Worm (Caenorhabditis elegans): ENCODE results near the gene gmap-1.

gmap-1 gene

ce11 chrX:12946533-12946932 lies 11.8 kb upstream of the gmap-1 start, which contains the start of gene C05E7.3:
TSS of gene C05E7.3 (minus strand) at chrX:12946633.
- no peak for TF ChIP-seq unc-62 (GFP tag; optimal IDR thresholded peaks at IDR 0.05)
- no peak for TF ChIP-seq ceh-39 (tag; optimal IDR thresholded peaks at IDR 0.05)
- TF ChIP-seq drap-1 (GFP tag; optimal IDR thresholded peaks at IDR 0.05) = no peak
- no peak for TF ChIP-seq nhr-237 (tag; optimal IDR thresholded peaks at IDR 0.05)
- no peak for TF ChIP-seq unc-120 (tag; optimal IDR thresholded peaks at IDR 0.05; ENCODE audit: poor library complexity, severe bottlenecking)
- no peak for TF ChIP-seq zip-8 (tag; optimal IDR thresholded peaks at IDR 0.05)
- TF ChIP-seq elt-3 (tag; optimal IDR thresholded peaks at IDR 0.05) = no peak
- no peak for TF ChIP-seq nhr-76 (tag; optimal IDR thresholded peaks at IDR 0.05)
- TF ChIP-seq sem-2 (GFP tag; optimal IDR thresholded peaks at IDR 0.05) = no peak
- TF ChIP-seq ham-2 (GFP tag; optimal IDR thresholded peaks at IDR 0.05) = no peak
- TF ChIP-seq snpc-4 (tag; optimal IDR thresholded peaks at IDR 0.05) = no peak
- no peak for TF ChIP-seq flh-1 (GFP tag; optimal IDR thresholded peaks at IDR 0.05)

ce11 chrX:12944661-12945060 lies 9.9 kb upstream of the gmap-1 start:
- no peak for TF ChIP-seq sptf-1 (tag; optimal IDR thresholded peaks at IDR 0.05)
- TF ChIP-seq ceh-83 (GFP tag; optimal IDR thresholded peaks at IDR 0.05) = no peak
- TF ChIP-seq lsy-2 (tag; optimal IDR thresholded peaks at IDR 0.05) = no peak
- TF ChIP-seq snpc-4 (tag; optimal IDR thresholded peaks at IDR 0.05) = no peak
- TF ChIP-seq pha-4 (tag; optimal IDR thresholded peaks at IDR 0.05) = no peak
- TF ChIP-seq tbx-8 (GFP tag; optimal IDR thresholded peaks at IDR 0.05) = no peak
- no peak for TF ChIP-seq ces-1 (GFP tag; optimal IDR thresholded peaks at IDR 0.05)
- no peak for TF ChIP-seq lin-13 (tag; optimal IDR thresholded peaks at IDR 0.05)
- TF ChIP-seq elt-3 (tag; optimal IDR thresholded peaks at IDR 0.05) = no peak
- no peak for TF ChIP-seq blmp-1 (tag; optimal IDR thresholded peaks at IDR 0.05)
- TF ChIP-seq hlh-1 (tag; optimal IDR thresholded peaks at IDR 0.05) = no peak
- no peak for TF ChIP-seq drap-1 (GFP tag; optimal IDR thresholded peaks at IDR 0.05)
- TF ChIP-seq M03D4.4 (tag; optimal IDR thresholded peaks at IDR 0.05) = no peak
- no peak for TF ChIP-seq nhr-12 (tag; optimal IDR thresholded peaks at IDR 0.05)
- no peak for TF ChIP-seq mep-1 (tag; optimal IDR thresholded peaks at IDR 0.05)
- no peak for TF ChIP-seq sem-2 (GFP tag; optimal IDR thresholded peaks at IDR 0.05)
- TF ChIP-seq elt-1 (tag; optimal IDR thresholded peaks at IDR 0.05; ENCODE audit: borderline replicate concordance, insufficient read depth) = no peak
- no peak for TF ChIP-seq nhr-76 (tag; optimal IDR thresholded peaks at IDR 0.05)

- TF ChIP-seq sem-2 (GFP tag; optimal IDR thresholded peaks at IDR 0.05) (no peak), elt-1 (tag; optimal IDR thresholded peaks at IDR 0.05; ENCODE audit: borderline replicate concordance, insufficient read depth) (no peak)
Measured at ce11 chrX:12943166-12943565, 8.4 kb upstream of the gmap-1 start, which contains the start of gene gmap-2. TSS of gene gmap-2 (minus strand) at chrX:12943266.

ce11 chrX:12942296-12942695 lies 7.5 kb upstream of the gmap-1 start:
- TF ChIP-seq unc-120 (tag; optimal IDR thresholded peaks at IDR 0.05; ENCODE audit: poor library complexity, severe bottlenecking) (no peak), tbx-8 (GFP tag; optimal IDR thresholded peaks at IDR 0.05) (no peak), mab-5 (tag; optimal IDR thresholded peaks at IDR 0.05) (no peak), mls-2 (tag; optimal IDR thresholded peaks at IDR 0.05) (no peak), pha-4 (tag; optimal IDR thresholded peaks at IDR 0.05) (no peak), hlh-1 (tag; optimal IDR thresholded peaks at IDR 0.05) (no peak), ces-1 (GFP tag; optimal IDR thresholded peaks at IDR 0.05) (no peak), elt-1 (tag; optimal IDR thresholded peaks at IDR 0.05; ENCODE audit: borderline replicate concordance, insufficient read depth) (no peak), ceh-83 (GFP tag; optimal IDR thresholded peaks at IDR 0.05) (no peak), ham-2 (GFP tag; optimal IDR thresholded peaks at IDR 0.05) (no peak), ztf-11 (tag; optimal IDR thresholded peaks at IDR 0.05) (no peak), elt-3 (tag; optimal IDR thresholded peaks at IDR 0.05) (no peak)

ce11 chrX:12940811-12941210 lies 6.0 kb upstream of the gmap-1 start, which contains the start of gene gmap-3:
TSS of gene gmap-3 (minus strand) at chrX:12940958.
- TF ChIP-seq unc-120 (tag; optimal IDR thresholded peaks at IDR 0.05; ENCODE audit: poor library complexity, severe bottlenecking) = no peak
- no peak for TF ChIP-seq nhr-76 (tag; optimal IDR thresholded peaks at IDR 0.05)
- no peak for TF ChIP-seq nhr-28 (tag; optimal IDR thresholded peaks at IDR 0.05)
- TF ChIP-seq nhr-12 (tag; optimal IDR thresholded peaks at IDR 0.05) = no peak
- TF ChIP-seq unc-62 (GFP tag; optimal IDR thresholded peaks at IDR 0.05) = no peak
- TF ChIP-seq nhr-237 (tag; optimal IDR thresholded peaks at IDR 0.05) = no peak
- TF ChIP-seq ces-1 (GFP tag; optimal IDR thresholded peaks at IDR 0.05) = no peak

- no peak for TF ChIP-seq ceh-39 (tag; optimal IDR thresholded peaks at IDR 0.05)
- no peak for TF ChIP-seq ham-2 (GFP tag; optimal IDR thresholded peaks at IDR 0.05)
- TF ChIP-seq nhr-2 (tag; optimal IDR thresholded peaks at IDR 0.05) = no peak
- no peak for TF ChIP-seq ztf-11 (tag; optimal IDR thresholded peaks at IDR 0.05)
- no peak for TF ChIP-seq mab-5 (tag; optimal IDR thresholded peaks at IDR 0.05)
- TF ChIP-seq lin-32 (GFP tag; optimal IDR thresholded peaks at IDR 0.05) = no peak
- no peak for TF ChIP-seq pha-4 (tag; optimal IDR thresholded peaks at IDR 0.05)
- no peak for TF ChIP-seq drap-1 (GFP tag; optimal IDR thresholded peaks at IDR 0.05)
- TF ChIP-seq lsy-2 (tag; optimal IDR thresholded peaks at IDR 0.05) = no peak
- no peak for TF ChIP-seq ceh-43 (GFP tag; optimal IDR thresholded peaks at IDR 0.05)
- TF ChIP-seq unc-120 (tag; optimal IDR thresholded peaks at IDR 0.05; ENCODE audit: poor library complexity, severe bottlenecking) = no peak
- TF ChIP-seq lin-13 (tag; optimal IDR thresholded peaks at IDR 0.05) = no peak
- no peak for TF ChIP-seq blmp-1 (tag; optimal IDR thresholded peaks at IDR 0.05)
- no peak for TF ChIP-seq hlh-1 (tag; optimal IDR thresholded peaks at IDR 0.05)
- TF ChIP-seq flh-1 (GFP tag; optimal IDR thresholded peaks at IDR 0.05) = no peak
- no peak for TF ChIP-seq unc-62 (GFP tag; optimal IDR thresholded peaks at IDR 0.05)
Measured at ce11 chrX:12937521-12937920, 2.7 kb upstream of the gmap-1 start.
